Worm (Caenorhabditis elegans) whole organism, L3 larva: ENCODE results near the gene T07A9.14.
A peak's percentile ranks its signal among the peaks of the same experiment; 100 is the strongest.

Experiments used
- R02D3.7 ChIP-seq: fragments of 150-350 bp; optimal IDR thresholded peaks from 2 replicates; lab custom pipeline; 2014; ENCODE audit warnings: missing biosample characterization, missing genetic modification characterization
- ZK546.5 ChIP-seq: sonication (generic microtip); optimal IDR thresholded peaks from 2 replicates; lab custom pipeline; 2017; ENCODE audit warnings: missing biosample characterization, missing genetic modification characterization
- aly-2 ChIP-seq: fragments of 150-350 bp; optimal IDR thresholded peaks from 2 replicates; lab custom pipeline; 2014; ENCODE audit warnings: missing biosample characterization, missing genetic modification characterization
- ama-1 ChIP-seq: fragments of 150-350 bp; optimal IDR thresholded peaks from 2 replicates; lab custom pipeline; 2018
- ceh-16 ChIP-seq: sonication (generic microtip); optimal IDR thresholded peaks from 2 replicates; lab custom pipeline; 2017; ENCODE audit warnings: missing biosample characterization, missing genetic modification characterization
- ceh-28 ChIP-seq: fragments of 150-350 bp; optimal IDR thresholded peaks from 2 replicates; lab custom pipeline; 2014; ENCODE audit warnings: missing biosample characterization, missing genetic modification reagents, missing genetic modification characterization
- daf-12 ChIP-seq: fragments of 150-350 bp; optimal IDR thresholded peaks from 2 replicates; lab custom pipeline; 2014; ENCODE audit warnings: missing biosample characterization, missing genetic modification reagents, missing genetic modification characterization
- egl-27 ChIP-seq: sonication (generic microtip); optimal IDR thresholded peaks from 4 replicates; lab custom pipeline; 2017; ENCODE audit warnings: missing biosample characterization, missing genetic modification reagents, missing genetic modification characterization
- egl-5 ChIP-seq: fragments of 150-350 bp; optimal IDR thresholded peaks from 2 replicates; lab custom pipeline; 2017; ENCODE audit warnings: missing biosample characterization, missing genetic modification reagents, missing genetic modification characterization, inconsistent platforms
- elt-1 ChIP-seq: fragments of 150-350 bp; optimal IDR thresholded peaks from 2 replicates; lab custom pipeline; 2014; ENCODE audit warnings: missing biosample characterization, missing genetic modification characterization
- elt-2 ChIP-seq: sonication (generic microtip); optimal IDR thresholded peaks from 2 replicates; lab custom pipeline; 2016; ENCODE audit warnings: missing genetic modification reagents, mild to moderate bottlenecking, missing genetic modification characterization, missing compliant biosample characterization
- eor-1 ChIP-seq, 2 experiments: fragments of 150-350 bp; optimal IDR thresholded peaks; 2 replicates each; lab custom pipeline; 2014 to 2018; ENCODE audit warnings: missing biosample characterization in 2 of 2, missing genetic modification characterization in 2 of 2
- fkh-2 ChIP-seq: fragments of 150-350 bp; optimal IDR thresholded peaks from 2 replicates; lab custom pipeline; 2014; ENCODE audit warnings: missing biosample characterization, missing genetic modification reagents, missing genetic modification characterization
- fos-1 ChIP-seq: fragments of 150-350 bp; optimal IDR thresholded peaks from 2 replicates; lab custom pipeline; 2014; ENCODE audit warnings: missing biosample characterization, missing genetic modification characterization
- hmg-11 ChIP-seq: sonication (generic microtip); optimal IDR thresholded peaks from 2 replicates; lab custom pipeline; 2016; ENCODE audit warnings: missing genetic modification characterization, missing compliant biosample characterization
- jun-1 ChIP-seq: fragments of 150-350 bp; optimal IDR thresholded peaks from 2 replicates; lab custom pipeline; 2014; ENCODE audit warnings: missing biosample characterization, missing genetic modification reagents, missing genetic modification characterization
- lin-15B ChIP-seq: fragments of 150-350 bp; optimal IDR thresholded peaks from 2 replicates; lab custom pipeline; 2014; ENCODE audit warnings: missing biosample characterization, missing genetic modification characterization
- lin-39 ChIP-seq: fragments of 150-350 bp; optimal IDR thresholded peaks from 2 replicates; lab custom pipeline; 2018; ENCODE audit warnings: missing biosample characterization, missing genetic modification reagents, missing genetic modification characterization
- lsy-12 ChIP-seq: sonication (generic microtip); optimal IDR thresholded peaks from 2 replicates; lab custom pipeline; 2016; ENCODE audit warnings: mild to moderate bottlenecking, missing genetic modification characterization, missing compliant biosample characterization
- mdl-1 ChIP-seq: fragments of 150-350 bp; optimal IDR thresholded peaks from 2 replicates; lab custom pipeline; 2014; ENCODE audit warnings: missing biosample characterization, missing genetic modification characterization
- mml-1 ChIP-seq: fragments of 150-350 bp; sonication (generic microtip); optimal IDR thresholded peaks from 3 replicates; lab custom pipeline; 2014; ENCODE audit warnings: missing biosample characterization, missing genetic modification characterization
- nfya-1 ChIP-seq: sonication (generic microtip); optimal IDR thresholded peaks from 2 replicates; lab custom pipeline; 2017; ENCODE audit warnings: missing genetic modification characterization, mild to moderate bottlenecking, missing compliant biosample characterization, antibody characterized with exemption, moderate library complexity; ENCODE audit not compliant: insufficient read depth
- nhr-11 ChIP-seq: fragments of 150-350 bp; optimal IDR thresholded peaks from 2 replicates; lab custom pipeline; 2014; ENCODE audit warnings: missing biosample characterization, missing genetic modification characterization
- nhr-12 ChIP-seq: fragments of 150-350 bp; optimal IDR thresholded peaks from 2 replicates; lab custom pipeline; 2014; ENCODE audit warnings: missing biosample characterization, missing genetic modification characterization
- nhr-23 ChIP-seq: fragments of 150-350 bp; optimal IDR thresholded peaks from 2 replicates; lab custom pipeline; 2014; ENCODE audit warnings: missing biosample characterization, missing genetic modification reagents, missing genetic modification characterization
- nhr-237 ChIP-seq: fragments of 150-350 bp; optimal IDR thresholded peaks from 2 replicates; lab custom pipeline; 2014; ENCODE audit warnings: missing biosample characterization, missing genetic modification characterization
- nhr-43 ChIP-seq: sonication (generic microtip); optimal IDR thresholded peaks from 2 replicates; lab custom pipeline; 2016; ENCODE audit warnings: mild to moderate bottlenecking, missing genetic modification characterization, missing compliant biosample characterization; ENCODE audit not compliant: poor library complexity, severe bottlenecking
- nhr-67 ChIP-seq: fragments of 150-350 bp; optimal IDR thresholded peaks from 2 replicates; lab custom pipeline; 2014; ENCODE audit warnings: missing biosample characterization, missing genetic modification characterization
- nhr-76 ChIP-seq: fragments of 150-350 bp; sonication (generic microtip); optimal IDR thresholded peaks from 5 replicates; lab custom pipeline; 2014; ENCODE audit warnings: missing biosample characterization, missing genetic modification characterization
- nhr-77 ChIP-seq: fragments of 150-350 bp; optimal IDR thresholded peaks from 2 replicates; lab custom pipeline; 2014; ENCODE audit warnings: missing biosample characterization, missing genetic modification characterization
- pha-4 ChIP-seq: fragments of 150-350 bp; optimal IDR thresholded peaks from 2 replicates; lab custom pipeline; 2014; ENCODE audit warnings: missing biosample characterization, missing genetic modification reagents, missing genetic modification characterization
- pqm-1 ChIP-seq: fragments of 150-350 bp; optimal IDR thresholded peaks from 2 replicates; lab custom pipeline; 2017; ENCODE audit warnings: missing biosample characterization, missing genetic modification characterization, inconsistent platforms
- sea-2 ChIP-seq: fragments of 150-350 bp; sonication (generic microtip); optimal IDR thresholded peaks from 4 replicates; lab custom pipeline; 2014; ENCODE audit warnings: missing biosample characterization, missing genetic modification reagents, missing genetic modification characterization
- skn-1 ChIP-seq: fragments of 150-350 bp; optimal IDR thresholded peaks from 2 replicates; lab custom pipeline; 2014; ENCODE audit warnings: missing biosample characterization, missing genetic modification characterization
- snpc-4 ChIP-seq: fragments of 150-350 bp; optimal IDR thresholded peaks from 2 replicates; lab custom pipeline; 2014; ENCODE audit warnings: missing biosample characterization, missing genetic modification characterization
- tbx-2 ChIP-seq: sonication (generic microtip); optimal IDR thresholded peaks from 2 replicates; lab custom pipeline; 2016; ENCODE audit warnings: mild to moderate bottlenecking, missing genetic modification characterization, missing compliant biosample characterization
- unc-39 ChIP-seq: sonication (generic microtip); optimal IDR thresholded peaks from 4 replicates; lab custom pipeline; 2017; ENCODE audit warnings: missing biosample characterization, missing genetic modification characterization
- unc-62 ChIP-seq: fragments of 150-350 bp; sonication (generic microtip); optimal IDR thresholded peaks from 4 replicates; lab custom pipeline; 2014; ENCODE audit warnings: missing biosample characterization, missing genetic modification reagents, missing genetic modification characterization
- zag-1 ChIP-seq: fragments of 150-350 bp; optimal IDR thresholded peaks from 2 replicates; lab custom pipeline; 2014; ENCODE audit warnings: missing biosample characterization, missing genetic modification characterization
- ztf-11 ChIP-seq: fragments of 150-350 bp; optimal IDR thresholded peaks from 2 replicates; lab custom pipeline; 2014; ENCODE audit warnings: missing biosample characterization, missing genetic modification characterization
- ztf-4 ChIP-seq: fragments of 150-350 bp; optimal IDR thresholded peaks from 2 replicates; lab custom pipeline; 2014; ENCODE audit warnings: missing biosample characterization, missing genetic modification characterization

Gene T07A9.14

ce11 chrIV:419674-420073, 33.2 kb downstream of the T07A9.14 start, which contains the start of gene eri-1:
Gene eri-1, minus strand, starts transcription at chrIV:419958.
- TF ChIP-seq ztf-11 (tag; lab: Kevin White, UChicago) (no peak), ZK546.5 (tag; lab: Kevin White, UChicago) (no peak), elt-2 (tag; lab: Kevin White, UChicago) (no peak), skn-1 (no peak), ceh-28 (tag; lab: Kevin White, UChicago) (peak; percentile 21)

DNA sequence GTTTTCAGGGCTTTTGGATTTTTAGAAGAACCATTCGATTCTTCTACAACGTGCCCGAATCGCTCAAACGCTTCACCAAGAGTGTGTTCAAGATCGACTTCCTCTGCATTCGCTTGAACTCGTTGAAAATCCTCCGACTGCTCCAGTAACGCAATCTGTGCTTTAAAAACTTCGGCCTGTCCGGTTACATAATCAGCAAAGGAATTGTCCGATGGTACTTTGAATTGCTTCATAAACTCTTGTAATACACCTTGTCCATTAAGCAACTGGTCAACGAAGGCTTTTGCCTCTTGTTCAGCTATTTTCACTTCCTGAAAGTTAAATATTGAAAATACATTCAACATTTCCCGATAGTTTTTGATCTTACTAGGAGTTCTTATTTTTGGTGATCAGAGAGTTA, 34.2 kb downstream of the T07A9.14 start:
- TF ChIP-seq snpc-4 (tag; lab: Kevin White, UChicago) (no peak), nhr-43 (tag; lab: Kevin White, UChicago) (no peak), elt-1 (tag; lab: Kevin White, UChicago) (no peak)

DNA sequence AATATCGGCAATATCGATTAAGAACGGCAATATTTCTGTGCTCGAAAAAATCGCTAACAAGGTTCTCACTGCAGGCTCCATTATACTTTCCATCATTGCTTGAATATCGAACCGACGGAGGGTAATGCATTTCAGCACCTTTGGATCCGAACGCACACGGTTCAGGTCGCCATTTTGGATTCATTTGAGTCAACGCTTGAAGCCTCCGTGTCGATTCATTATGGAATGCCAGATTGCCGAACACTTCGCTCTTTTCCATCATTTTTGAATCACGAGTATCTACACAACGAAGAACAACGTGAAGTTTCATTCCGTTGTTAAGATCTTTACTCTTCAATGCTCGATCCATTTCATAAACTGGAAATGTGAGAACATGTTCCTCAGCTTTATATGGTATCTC, 35.6 kb downstream of the T07A9.14 start:
- TF ChIP-seq jun-1 (tag; lab: Kevin White, UChicago): no peak
- TF ChIP-seq lsy-12: no peak
- no peak for TF ChIP-seq nhr-237 (tag; lab: Kevin White, UChicago)
- TF ChIP-seq tbx-2 (tag; lab: Kevin White, UChicago): no peak
- no peak for TF ChIP-seq fos-1
- TF ChIP-seq nhr-77: no peak
- TF ChIP-seq nhr-43 (tag; lab: Kevin White, UChicago): no peak
- no peak for TF ChIP-seq pqm-1 (tag; lab: Kevin White, UChicago)
- TF ChIP-seq lin-39 (tag; lab: Kevin White, UChicago): no peak
- TF ChIP-seq egl-27 (tag; lab: Kevin White, UChicago): no peak
- no peak for TF ChIP-seq ama-1 (lab: Kevin White, UChicago)
- no peak for TF ChIP-seq daf-12 (tag; lab: Kevin White, UChicago)
- no peak for TF ChIP-seq ZK546.5 (tag; lab: Kevin White, UChicago)
- no peak for TF ChIP-seq zag-1 (tag; lab: Kevin White, UChicago)
- no peak for TF ChIP-seq R02D3.7
- TF ChIP-seq pha-4 (tag; lab: Kevin White, UChicago): no peak
- TF ChIP-seq ceh-16: no peak

DNA sequence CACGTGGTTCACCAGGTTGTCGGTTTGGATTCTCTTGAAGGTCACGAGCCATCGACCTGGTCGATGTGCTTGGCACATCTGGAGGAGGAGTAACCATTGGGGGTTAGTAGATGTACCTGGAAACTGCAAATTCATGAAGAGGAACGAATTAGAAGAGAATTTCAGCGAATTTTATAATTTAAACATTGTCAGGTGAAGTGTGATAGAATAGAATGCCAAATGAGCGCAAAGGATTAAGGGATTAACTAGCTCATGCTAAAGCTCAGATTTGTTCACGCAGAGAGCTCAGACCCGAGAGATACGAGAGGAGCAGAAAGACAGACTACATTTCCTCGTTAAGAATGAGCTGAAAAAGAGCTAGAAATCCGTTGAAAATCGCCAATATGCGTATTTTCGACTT, 38.6 kb downstream of the T07A9.14 start, which contains the start of gene daf-18:
Gene daf-18, minus strand, starts transcription at position 126 of the 400 bp plus-strand sequence.
- no peak for TF ChIP-seq nhr-67 (tag; lab: Kevin White, UChicago)
- no peak for TF ChIP-seq ztf-11 (tag; lab: Kevin White, UChicago)
- TF ChIP-seq egl-5 (tag; lab: Kevin White, UChicago): no peak
- TF ChIP-seq pha-4 (tag; lab: Kevin White, UChicago): no peak
- TF ChIP-seq lsy-12: no peak
- no peak for TF ChIP-seq hmg-11
- no peak for TF ChIP-seq sea-2 (GFP tag; lab: Kevin White, UChicago)
- no peak for TF ChIP-seq ceh-28 (tag; lab: Kevin White, UChicago)
- no peak for TF ChIP-seq nhr-76 (tag; lab: Kevin White, UChicago)
- TF ChIP-seq nhr-77: no peak
- TF ChIP-seq unc-39 (tag; lab: Kevin White, UChicago): no peak
- no peak for TF ChIP-seq fkh-2
- no peak for TF ChIP-seq eor-1 (tag; optimal IDR thresholded peaks at IDR 0.05; lab: Kevin White, UChicago)
- no peak for TF ChIP-seq R02D3.7
- no peak for TF ChIP-seq nhr-12 (tag; lab: Kevin White, UChicago)

ce11 chrIV:425546-425945, 39.0 kb downstream of the T07A9.14 start:
- TF ChIP-seq snpc-4 (tag; lab: Kevin White, UChicago) (no peak), lin-15B (tag; lab: Kevin White, UChicago) (peak; percentile 72), hmg-11 (peak; percentile 60), nhr-23 (tag; lab: Kevin White, UChicago) (peak; percentile 59), R02D3.7 (no peak), mml-1 (tag; lab: Kevin White, UChicago) (no peak), nhr-11 (no peak), ztf-11 (tag; lab: Kevin White, UChicago) (no peak), ztf-4 (tag; lab: Kevin White, UChicago) (no peak), lin-39 (tag; lab: Kevin White, UChicago) (peak; percentile 39), mdl-1 (tag; lab: Kevin White, UChicago) (no peak), aly-2 (tag; lab: Kevin White, UChicago) (no peak), unc-62 (GFP tag; lab: Kevin White, UChicago) (no peak), egl-27 (tag; lab: Kevin White, UChicago) (no peak), nhr-43 (tag; lab: Kevin White, UChicago) (no peak), elt-2 (tag; lab: Kevin White, UChicago) (peak; percentile 3), ceh-28 (tag; lab: Kevin White, UChicago) (peak; percentile 32), sea-2 (GFP tag; lab: Kevin White, UChicago) (no peak), nfya-1 (tag; lab: Kevin White, UChicago) (peak; percentile 73), pha-4 (tag; lab: Kevin White, UChicago) (no peak)
